Worm (Caenorhabditis elegans) whole organism, midembryonic: ENCODE data around the gene nhr-286.

Experiments
- cog-1 ChIP-seq: sonication (generic microtip); optimal IDR thresholded peaks from 2 replicates; lab custom pipeline; 2016; ENCODE audit warnings: missing genetic modification characterization, missing compliant biosample characterization
- flt-1 ChIP-seq: fragments of 200-800 bp; sonication (Bioruptor generic); IDR thresholded peaks from 2 replicates; pipeline ENCODE4 v1.3.6; 2022; ENCODE audit warnings: missing genetic modification characterization, missing compliant biosample characterization
- ref-1 ChIP-seq: fragments of 200-800 bp; sonication (Bioruptor generic); conservative IDR thresholded peaks from 2 replicates; pipeline ENCODE4 v1.3.6; 2022; ENCODE audit warnings: missing genetic modification reagents, missing genetic modification characterization, missing compliant biosample characterization
- ztf-23 ChIP-seq: fragments of 200-800 bp; sonication (Bioruptor generic); IDR thresholded peaks from 2 replicates; pipeline ENCODE4 v1.3.6; 2022; ENCODE audit warnings: missing genetic modification reagents, missing genetic modification characterization, missing compliant biosample characterization
- ztf-29 ChIP-seq: fragments of 200-800 bp; sonication (Bioruptor generic); IDR thresholded peaks from 2 replicates; pipeline ENCODE4 v1.3.6; 2022; ENCODE audit warnings: missing genetic modification reagents, missing genetic modification characterization, missing compliant biosample characterization

ce11 chrV:7051133-7051765 lies 40.2 kb downstream of the nhr-286 start, which contains the start of the genes tofu-2 and spig-1:
- TF ChIP-seq cog-1 (tag; lab: Kevin White, UChicago) (no peak), ztf-23 (GFP tag; lab: Robert Waterston, UW) (no peak), flt-1 (GFP tag; lab: Robert Waterston, UW) (no peak), ztf-29 (no peak), ref-1 (GFP tag; lab: Robert Waterston, UW) (no peak)
